Fruit fly (Drosophila melanogaster): Measurements from ENCODE around the gene CG8578.

Gene CG8578

DNA sequence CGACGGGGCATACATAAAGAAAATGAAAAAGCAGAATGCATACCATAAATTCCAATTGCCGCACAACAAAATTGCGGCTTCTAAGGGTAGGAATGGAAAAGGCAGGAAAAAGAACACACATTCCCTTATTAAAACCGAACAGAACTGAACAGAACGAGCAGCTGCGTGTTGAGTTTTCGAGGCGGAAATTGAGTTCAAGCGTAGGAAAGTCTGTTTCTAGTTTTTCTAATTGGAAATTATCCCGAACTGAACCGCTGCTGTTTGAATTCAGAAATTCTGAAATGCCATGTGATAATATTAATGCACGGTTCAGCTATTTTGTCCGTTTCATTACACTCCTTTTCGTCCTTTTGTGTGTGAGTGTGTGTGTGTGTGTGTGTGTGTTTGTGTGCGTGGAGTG is 27.4 kb upstream of the CG8578 start:
- TF ChIP-seq sc (optimal IDR thresholded peaks at IDR 0.05) (no peak), sc (GFP tag; optimal IDR thresholded peaks at IDR 0.05) (no peak), Elba2 (GFP tag; optimal IDR thresholded peaks at IDR 0.05) (peak; percentile 78), Drgx (GFP tag; IDR thresholded peaks at IDR 0.05) (no peak), insv (GFP tag; optimal IDR thresholded peaks at IDR 0.05) (peak; percentile 46 to 94), nerfin-1 (tag; optimal IDR thresholded peaks at IDR 0.05) (peak; percentile 95), cg (GFP tag; optimal IDR thresholded peaks at IDR 0.05) (peak; percentile 60), sd (tag; optimal IDR thresholded peaks at IDR 0.05) (peak; percentile 95), CG2199 (GFP tag; IDR thresholded peaks at IDR 0.05) (peak; percentile 62; the same call in 2 of the 3 replicates), CG12391 (tag; optimal IDR thresholded peaks at IDR 0.05) (no peak), pros (GFP tag; optimal IDR thresholded peaks at IDR 0.05) (peak; percentile 94)

DNA sequence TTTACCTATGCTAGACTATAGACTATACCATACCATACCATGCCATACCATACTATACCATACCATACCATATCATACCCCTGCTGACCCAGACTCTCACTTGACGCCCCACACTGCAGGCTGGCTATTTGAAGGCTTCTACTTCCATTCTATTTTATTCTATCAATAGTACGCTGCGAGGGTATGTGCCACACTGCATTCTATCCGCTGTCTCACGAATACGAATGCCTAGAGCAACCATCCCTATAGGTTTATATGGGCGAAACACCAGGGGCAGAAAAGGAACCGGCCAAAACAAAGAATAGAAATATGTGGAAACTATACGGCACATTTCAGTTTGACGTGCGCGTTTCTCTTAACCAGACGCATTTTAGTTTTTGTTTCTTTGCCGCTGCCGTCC is 26.5 kb upstream of the CG8578 start:
- TF ChIP-seq CG1792 (GFP tag; optimal IDR thresholded peaks at IDR 0.05) (no peak), CG6654 (GFP tag; optimal IDR thresholded peaks at IDR 0.05) (no peak), CG7987 (GFP tag; optimal IDR thresholded peaks at IDR 0.05) (no peak), cad (GFP tag; optimal IDR thresholded peaks at IDR 0.05) (no peak), CG10321 (GFP tag; IDR thresholded peaks at IDR 0.05) (no peak), amos (GFP tag; IDR thresholded peaks at IDR 0.05; ENCODE audit: partially characterized antibody) (no peak), abd-A (tag; optimal IDR thresholded peaks at IDR 0.05) (no peak), CG10959 (GFP tag; IDR thresholded peaks at IDR 0.05) (no peak), HLHmδ (GFP tag; optimal IDR thresholded peaks at IDR 0.05) (no peak), bbx (GFP tag; IDR thresholded peaks at IDR 0.05; ENCODE audit: partially characterized antibody) (peak; percentile 46; the same call in 1 of the 2 replicates), Atf-2 (GFP tag; optimal IDR thresholded peaks at IDR 0.05) (no peak), CG17385 (GFP tag; optimal IDR thresholded peaks at IDR 0.05) (no peak), Hsf (GFP tag; optimal IDR thresholded peaks at IDR 0.05) (no peak), sd (tag; optimal IDR thresholded peaks at IDR 0.05) (peak; percentile 89), ci (GFP tag; IDR thresholded peaks at IDR 0.05) (no peak), h (optimal IDR thresholded peaks at IDR 0.05) (no peak), Ravus (GFP tag; IDR thresholded peaks at IDR 0.05) (no peak), Spps (tag; optimal IDR thresholded peaks at IDR 0.05) (no peak), insv (GFP tag; optimal IDR thresholded peaks at IDR 0.05) (peak in 1 of 2 experiments; percentile 30), CG15601 (tag; optimal IDR thresholded peaks at IDR 0.05) (no peak), pfk (GFP tag; optimal IDR thresholded peaks at IDR 0.05) (peak; percentile 40), NfI (GFP tag; optimal IDR thresholded peaks at IDR 0.05) (no peak), zen (tag; optimal IDR thresholded peaks at IDR 0.05) (no peak), Doc3 (GFP tag; IDR thresholded peaks at IDR 0.05; ENCODE audit: partially characterized antibody) (no peak), pros (GFP tag; optimal IDR thresholded peaks at IDR 0.05) (peak; percentile 56), toy (GFP tag; IDR thresholded peaks at IDR 0.05) (no peak), CG15696 (tag; optimal IDR thresholded peaks at IDR 0.05) (peak; percentile 25), MESR4 (GFP tag; optimal IDR thresholded peaks at IDR 0.05) (no peak), CG10366 (GFP tag; IDR thresholded peaks at IDR 0.05) (no peak), ttk (GFP tag; IDR thresholded peaks at IDR 0.05) (no peak), fd3F (GFP tag; optimal IDR thresholded peaks at IDR 0.05) (no peak), CG17186 (GFP tag; optimal IDR thresholded peaks at IDR 0.05) (no peak), CG6791 (GFP tag; IDR thresholded peaks at IDR 0.05; ENCODE audit: partially characterized antibody) (peak; percentile 62; the same call in 1 of the 3 replicates), da (GFP tag; optimal IDR thresholded peaks at IDR 0.05) (no peak), tna (GFP tag; IDR thresholded peaks at IDR 0.05; ENCODE audit: partially characterized antibody) (no peak), CG2678 (tag; optimal IDR thresholded peaks at IDR 0.05) (no peak), jing (GFP tag; optimal IDR thresholded peaks at IDR 0.05) (no peak), CG6854 (GFP tag; optimal IDR thresholded peaks at IDR 0.05) (no peak), danr (GFP tag; IDR thresholded peaks at IDR 0.05) (no peak), Oaz (GFP tag; IDR thresholded peaks at IDR 0.05) (no peak), CG13775 (GFP tag; optimal IDR thresholded peaks at IDR 0.05) (no peak), CG15011 (GFP tag; optimal IDR thresholded peaks at IDR 0.05) (no peak)

All from whole organism, embryonic.